Worm (Caenorhabditis elegans) whole organism, L4/young adult: ENCODE data around the gene K11H3.2.

Experiments
- W03F9.2 ChIP-seq: fragments of 150-350 bp; optimal IDR thresholded peaks from 2 replicates; lab custom pipeline; 2014; ENCODE audit warnings: missing biosample characterization, missing genetic modification characterization
- dao-5 ChIP-seq: sonication (generic microtip); optimal IDR thresholded peaks from 2 replicates; lab custom pipeline; 2016; ENCODE audit warnings: missing genotype, missing genetic modification characterization, moderate library complexity, missing compliant biosample characterization
- him-1 ChIP-seq: sonication (generic microtip); optimal IDR thresholded peaks from 2 replicates; lab custom pipeline; 2016; ENCODE audit warnings: missing genotype, missing genetic modification reagents, missing genetic modification characterization, missing compliant biosample characterization

DNA sequence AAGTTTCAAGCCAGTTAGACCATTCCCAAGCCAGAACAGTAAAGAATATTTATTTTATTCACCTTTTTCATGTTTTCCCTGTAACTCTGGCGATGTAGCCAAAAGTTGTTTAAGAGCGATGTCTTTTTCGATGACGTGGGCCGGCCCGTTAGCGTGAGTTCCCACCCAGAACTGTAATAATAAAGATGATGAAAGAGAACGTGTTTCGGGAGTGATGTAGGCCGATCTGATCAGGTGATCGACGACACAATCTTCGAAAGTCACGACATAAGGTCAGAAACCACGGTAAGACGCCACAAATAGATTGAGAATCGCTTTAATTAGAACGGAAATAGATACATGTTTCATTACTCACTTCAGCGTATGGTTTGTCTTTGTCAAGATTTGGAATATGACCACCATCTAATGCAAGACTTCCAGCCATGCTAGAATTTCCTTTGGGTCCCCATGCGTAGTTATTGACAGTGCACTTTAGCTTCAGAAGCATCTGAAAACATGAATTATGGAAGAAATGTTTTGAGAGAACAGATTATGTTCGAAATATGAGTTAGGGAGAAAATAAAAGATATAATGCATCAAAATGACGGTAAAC is 39.1 kb upstream of the K11H3.2 start, which contains the start of gene ZK632.4:
- TF ChIP-seq W03F9.2 (tag; lab: Kevin White, UChicago) (no peak), dao-5 (tag; lab: Kevin White, UChicago) (no peak), him-1 (tag; lab: Kevin White, UChicago) (no peak)
